Fruit fly (Drosophila melanogaster) S2 (cell line): Measurements from ENCODE around the gene Cpsf6.

Source experiments
- CG8478 ChIP-seq: fragments of >200 bp; optimal IDR thresholded peaks from 2 replicates; lab custom pipeline; 2018
- CTCF ChIP-seq, 2 experiments: fragments of >200 bp; optimal IDR thresholded peaks; 2 replicates each; lab custom pipeline; 2018

- no peak for TF ChIP-seq CTCF (optimal IDR thresholded peaks at IDR 0.05; lab: Kevin White, UChicago)
- TF ChIP-seq CG8478 (lab: Kevin White, UChicago): no peak
These were observed 31.0 kb upstream of the Cpsf6 start, which contains the start of the genes CG7182 and GAPcenA for dm6 chr3L:8346100-8346980.
